Worm (Caenorhabditis elegans): Measurements from ENCODE around the gene C50E3.11.

DNA sequence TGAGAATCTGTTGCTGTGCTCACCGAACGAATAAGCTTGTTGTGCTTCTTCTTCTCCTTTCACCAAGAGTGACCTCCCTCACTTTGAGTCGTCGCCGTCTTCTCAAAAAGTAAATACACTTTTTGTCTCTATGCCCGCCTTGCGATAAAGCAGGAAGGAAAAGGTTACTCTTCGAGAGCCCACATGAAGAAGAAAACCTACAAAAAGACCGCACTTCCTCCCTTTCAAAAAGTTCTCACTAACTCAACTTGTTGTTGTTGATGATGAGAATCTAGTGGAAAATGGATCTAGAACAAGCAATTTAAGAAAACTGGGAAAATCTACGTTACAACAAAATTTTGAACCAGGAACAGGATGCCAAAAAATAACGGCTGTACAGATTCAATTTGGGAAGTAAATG, 12.8 kb downstream of the C50E3.11 start, which contains the start of gene C50E3.6:
- no peak for TF ChIP-seq elt-1 (tag; optimal IDR thresholded peaks at IDR 0.05)
- TF ChIP-seq nhr-237 (tag; optimal IDR thresholded peaks at IDR 0.05), result no peak
- TF ChIP-seq nhr-11 (tag; optimal IDR thresholded peaks at IDR 0.05), result no peak
- no peak for TF ChIP-seq lsy-2 (tag; optimal IDR thresholded peaks at IDR 0.05)
- no peak for TF ChIP-seq peb-1 (tag; optimal IDR thresholded peaks at IDR 0.05)
- TF ChIP-seq alr-1 (tag; optimal IDR thresholded peaks at IDR 0.05), result no peak
- no peak for TF ChIP-seq ceh-82 (tag; optimal IDR thresholded peaks at IDR 0.05)
- TF ChIP-seq ztf-1 (GFP tag; conservative IDR thresholded peaks at IDR 0.05), result no peak
